Fruit fly (Drosophila melanogaster) whole organism, wandering third instar larva: Measurements from ENCODE around the gene Ogg1.

Source experiments
- Abd-B ChIP-seq: fragments of >200 bp; optimal IDR thresholded peaks from 2 replicates; lab custom pipeline; 2017; ENCODE audit warnings: missing biosample characterization, missing genetic modification characterization
- brk ChIP-seq: fragments of 200-800 bp; sonication (Bioruptor generic); optimal IDR thresholded peaks from 2 replicates; lab custom pipeline; 2016; ENCODE audit warnings: missing biosample characterization, mild to moderate bottlenecking, missing genetic modification characterization
- dl ChIP-seq, 2 experiments: fragments of 175-275, 200-275 bp in 1 of 2; fragments of 200-275 bp in 1 of 2; sonication (Bioruptor generic); optimal IDR thresholded peaks; lab custom pipeline; 2018; ENCODE audit warnings: mild to moderate bottlenecking in 2 of 2, missing biosample characterization in 2 of 2, missing genetic modification characterization in 2 of 2, moderate library complexity in 2 of 2; ENCODE audit not compliant: partially characterized antibody in 2 of 2, insufficient read depth in 1 of 2
- h ChIP-seq: fragments of 200-800 bp; sonication (Bioruptor generic); optimal IDR thresholded peaks from 3 replicates; lab custom pipeline; 2016; ENCODE audit warnings: missing biosample characterization, mild to moderate bottlenecking, missing genetic modification characterization
- psq ChIP-seq: fragments of 200-800 bp; sonication (Bioruptor generic); optimal IDR thresholded peaks from 3 replicates; lab custom pipeline; 2017; ENCODE audit warnings: missing biosample characterization, mild to moderate bottlenecking, missing genetic modification characterization, moderate library complexity

- TF ChIP-seq dl (GFP tag; optimal IDR thresholded peaks at IDR 0.05; lab: Kevin White, UChicago; ENCODE audit: insufficient read depth in 1 of 2, partially characterized antibody in 2 of 2): no peak
- no peak for TF ChIP-seq brk (GFP tag; lab: Kevin White, UChicago)
- TF ChIP-seq h (GFP tag; lab: Kevin White, UChicago): peak; percentile 35
- no peak for TF ChIP-seq Abd-B (GFP tag; lab: Kevin White, UChicago)
- no peak for TF ChIP-seq psq
These were observed 20.7 kb upstream of the Ogg1 start for dm6 chrX:8669434-8669833.
